Fruit fly (Drosophila melanogaster) whole organism, embryonic: ENCODE data around the gene Tre1.

Source experiments
- CG11504 ChIP-seq: fragments of 200-800 bp; sonication (Bioruptor generic); optimal IDR thresholded peaks from 3 replicates; lab custom pipeline; 2019; ENCODE audit warnings: missing biosample characterization, mild to moderate bottlenecking, missing genetic modification characterization, moderate library complexity
- CG12299 ChIP-seq: fragments of 200-800 bp; sonication (Bioruptor generic); optimal IDR thresholded peaks from 2 replicates; lab custom pipeline; 2018; ENCODE audit warnings: missing biosample characterization, mild to moderate bottlenecking, missing genetic modification characterization
- CG1233 ChIP-seq: fragments of 200-800 bp; sonication (Bioruptor generic); optimal IDR thresholded peaks from 4 replicates; lab custom pipeline; 2018; ENCODE audit warnings: missing biosample characterization, mild to moderate bottlenecking, missing genetic modification characterization
- CG13624 ChIP-seq: fragments of 200-800 bp; sonication (Bioruptor generic); optimal IDR thresholded peaks from 2 replicates; lab custom pipeline; 2016; ENCODE audit warnings: missing biosample characterization, missing genetic modification characterization
- CG14710 ChIP-seq: fragments of 200-800 bp; sonication (Bioruptor generic); optimal IDR thresholded peaks from 3 replicates; lab custom pipeline; 2019; ENCODE audit warnings: missing biosample characterization, mild to moderate bottlenecking, missing genetic modification characterization, moderate library complexity
- CG15696 ChIP-seq: fragments of 200-800 bp; sonication (Bioruptor generic); optimal IDR thresholded peaks from 2 replicates; lab custom pipeline; 2019; ENCODE audit warnings: missing biosample characterization, mild to moderate bottlenecking, missing genetic modification characterization, moderate library complexity
- CG16779 ChIP-seq: fragments of 200-800 bp; sonication (Bioruptor generic); IDR thresholded peaks from 2 replicates; pipeline ENCODE4 v1.3.6; 2022; ENCODE audit warnings: missing biosample characterization, missing genetic modification characterization
- CG1832 ChIP-seq: fragments of 200-800 bp; sonication (Bioruptor generic); optimal IDR thresholded peaks from 2 replicates; lab custom pipeline; 2017; ENCODE audit warnings: missing biosample characterization, mild to moderate bottlenecking, missing genetic modification characterization, inconsistent platforms
- CG2129 ChIP-seq: fragments of 200-800 bp; sonication (Bioruptor generic); IDR thresholded peaks from 2 replicates; pipeline ENCODE4 v1.3.6; 2022; ENCODE audit warnings: missing biosample characterization, missing genetic modification characterization; ENCODE audit not compliant: partially characterized antibody
- CG30403 ChIP-seq: fragments of 200-800 bp; sonication (Bioruptor generic); optimal IDR thresholded peaks from 3 replicates; lab custom pipeline; 2016; ENCODE audit warnings: missing biosample characterization, missing genetic modification characterization
- CG32772 ChIP-seq: fragments of 200-800 bp; sonication (Bioruptor generic); IDR thresholded peaks from 2 replicates; pipeline ENCODE4 v1.3.6; 2022; ENCODE audit warnings: missing biosample characterization, missing genetic modification characterization
- CG43689 ChIP-seq: fragments of 200-800 bp; sonication (Bioruptor generic); IDR thresholded peaks from 2 replicates; pipeline ENCODE4 v1.3.6; 2022; ENCODE audit warnings: missing biosample characterization, missing genetic modification characterization
- CG4617 ChIP-seq: fragments of 200-800 bp; sonication (Bioruptor generic); optimal IDR thresholded peaks from 3 replicates; lab custom pipeline; 2016; ENCODE audit warnings: missing biosample characterization, missing genetic modification characterization, borderline replicate concordance
- CG7745 ChIP-seq: fragments of 200-800 bp; sonication (Bioruptor generic); optimal IDR thresholded peaks from 2 replicates; lab custom pipeline; 2018; ENCODE audit warnings: missing biosample characterization, mild to moderate bottlenecking, missing genetic modification characterization, moderate library complexity
- CG7786 ChIP-seq: fragments of 200-800 bp; sonication (Bioruptor generic); optimal IDR thresholded peaks from 2 replicates; lab custom pipeline; 2016; ENCODE audit warnings: missing biosample characterization, missing genetic modification characterization
- CG8281 ChIP-seq: fragments of 200-800 bp; sonication (Bioruptor generic); optimal IDR thresholded peaks from 2 replicates; lab custom pipeline; 2018; ENCODE audit warnings: missing biosample characterization, mild to moderate bottlenecking, missing genetic modification characterization, moderate library complexity
- CG8290 ChIP-seq, 3 experiments: fragments of 200-800 bp; sonication (Bioruptor generic); optimal IDR thresholded peaks; 2 replicates each; lab custom pipeline; 2016 to 2019; ENCODE audit warnings: missing biosample characterization in 3 of 3, missing genetic modification characterization in 3 of 3, mild to moderate bottlenecking in 2 of 3, moderate library complexity in 1 of 3
- CG9727 ChIP-seq: fragments of 200-800 bp; sonication (Bioruptor generic); optimal IDR thresholded peaks from 3 replicates; lab custom pipeline; 2017; ENCODE audit warnings: missing biosample characterization, mild to moderate bottlenecking, missing genetic modification characterization
- Deaf1 ChIP-seq: fragments of 200-800 bp; optimal IDR thresholded peaks from 3 replicates; lab custom pipeline; 2019; ENCODE audit warnings: missing biosample characterization, mild to moderate bottlenecking, missing genetic modification characterization, moderate library complexity
- Dip2 ChIP-seq: fragments of 200-800 bp; sonication (Bioruptor generic); IDR thresholded peaks from 2 replicates; pipeline ENCODE4 v1.3.6; 2022; ENCODE audit warnings: missing biosample characterization, missing genetic modification characterization
- Drgx ChIP-seq: fragments of 200-800 bp; sonication (Bioruptor generic); IDR thresholded peaks from 2 replicates; pipeline ENCODE4 v1.3.6; 2022; ENCODE audit warnings: missing biosample characterization, missing genetic modification characterization
- E2f1 ChIP-seq: fragments of 200-800 bp; sonication (Bioruptor generic); IDR thresholded peaks from 2 replicates; pipeline ENCODE4 v1.3.6; 2022; ENCODE audit warnings: missing biosample characterization, missing genetic modification characterization
- Elba2 ChIP-seq: fragments of 200-800 bp; sonication (Bioruptor generic); optimal IDR thresholded peaks from 3 replicates; lab custom pipeline; 2016; ENCODE audit warnings: missing biosample characterization, missing genetic modification characterization
- Fer2 ChIP-seq: fragments of 200-800 bp; sonication (Bioruptor generic); optimal IDR thresholded peaks from 2 replicates; lab custom pipeline; 2018; ENCODE audit warnings: missing biosample characterization, mild to moderate bottlenecking, missing genetic modification characterization, moderate library complexity
- H15 ChIP-seq: fragments of 200-800 bp; sonication (Bioruptor generic); IDR thresholded peaks from 3 replicates; pipeline ENCODE4 v1.3.6; 2022; ENCODE audit warnings: missing biosample characterization, missing genetic modification characterization
- HLH54F ChIP-seq: fragments of 200-800 bp; sonication (Bioruptor generic); optimal IDR thresholded peaks from 3 replicates; lab custom pipeline; 2016; ENCODE audit warnings: missing biosample characterization, missing genetic modification characterization
- Hr3 ChIP-seq: fragments of 200-800 bp; sonication (Bioruptor generic); optimal IDR thresholded peaks from 3 replicates; lab custom pipeline; 2016; ENCODE audit warnings: missing biosample characterization, missing genetic modification characterization
- Lhr ChIP-seq: fragments of 200-800 bp; sonication (Bioruptor generic); optimal IDR thresholded peaks from 3 replicates; lab custom pipeline; 2017; ENCODE audit warnings: mild to moderate bottlenecking, missing biosample characterization, missing genetic modification reagents, missing genetic modification characterization
- Meics ChIP-seq: fragments of 200-800 bp; sonication (Bioruptor generic); optimal IDR thresholded peaks from 2 replicates; lab custom pipeline; 2017; ENCODE audit warnings: missing biosample characterization, mild to moderate bottlenecking, missing genetic modification characterization
- Mes4 ChIP-seq: fragments of 200-800 bp; sonication (Bioruptor generic); optimal IDR thresholded peaks from 2 replicates; lab custom pipeline; 2016; ENCODE audit warnings: missing biosample characterization, missing genetic modification characterization
- Myb ChIP-seq: fragments of 200-800 bp; sonication (Bioruptor generic); optimal IDR thresholded peaks from 2 replicates; lab custom pipeline; 2016; ENCODE audit warnings: missing biosample characterization, missing genetic modification characterization
- Oaz ChIP-seq: fragments of 200-800 bp; sonication (Bioruptor generic); IDR thresholded peaks from 2 replicates; pipeline ENCODE4 v1.3.6; 2022; ENCODE audit warnings: missing biosample characterization, missing genetic modification characterization
- Six4 ChIP-seq: fragments of 200-800 bp; sonication (Bioruptor generic); optimal IDR thresholded peaks from 2 replicates; lab custom pipeline; 2016; ENCODE audit warnings: missing biosample characterization, missing genetic modification characterization
- ato ChIP-seq: fragments of 200-800 bp; sonication (Bioruptor generic); IDR thresholded peaks from 2 replicates; pipeline ENCODE4 v1.3.6; 2022; ENCODE audit warnings: missing biosample characterization, missing genetic modification characterization; ENCODE audit not compliant: partially characterized antibody
- br ChIP-seq: fragments of >200 bp; optimal IDR thresholded peaks from 2 replicates; lab custom pipeline; 2017
- cas ChIP-seq: fragments of 200-800 bp; sonication (Bioruptor generic); IDR thresholded peaks from 2 replicates; pipeline ENCODE4 v1.3.6; 2022; ENCODE audit warnings: missing biosample characterization, missing genetic modification characterization
- caup ChIP-seq: fragments of 200-800 bp; sonication (Bioruptor generic); optimal IDR thresholded peaks from 3 replicates; lab custom pipeline; 2017; ENCODE audit warnings: missing biosample characterization, mild to moderate bottlenecking, missing genetic modification characterization, moderate library complexity; ENCODE audit not compliant: severe bottlenecking
- ewg ChIP-seq: fragments of 200-800 bp; sonication (Bioruptor generic); optimal IDR thresholded peaks from 3 replicates; lab custom pipeline; 2017; ENCODE audit warnings: mild to moderate bottlenecking, missing biosample characterization, missing genetic modification reagents, missing genetic modification characterization
- fru ChIP-seq: fragments of >200 bp; optimal IDR thresholded peaks from 2 replicates; lab custom pipeline; 2017
- ftz-f1 ChIP-seq: fragments of 200-800 bp; sonication (Bioruptor generic); optimal IDR thresholded peaks from 2 replicates; lab custom pipeline; 2016; ENCODE audit warnings: missing biosample characterization, missing genetic modification characterization
- fu2 ChIP-seq: fragments of 200-800 bp; sonication (Bioruptor generic); optimal IDR thresholded peaks from 2 replicates; lab custom pipeline; 2016; ENCODE audit warnings: missing biosample characterization, missing genetic modification characterization
- gsb-n ChIP-seq: fragments of 200-800 bp; sonication (Bioruptor generic); optimal IDR thresholded peaks from 3 replicates; lab custom pipeline; 2018; ENCODE audit warnings: missing biosample characterization, mild to moderate bottlenecking, missing genetic modification characterization
- hth ChIP-seq: fragments of >200 bp; optimal IDR thresholded peaks from 2 replicates; lab custom pipeline; 2017; ENCODE audit warnings: inconsistent platforms
- ind ChIP-seq: fragments of 200-800 bp; sonication (Bioruptor generic); optimal IDR thresholded peaks from 3 replicates; lab custom pipeline; 2016; ENCODE audit warnings: missing biosample characterization, missing genetic modification characterization
- knrl ChIP-seq: fragments of 200-800 bp; sonication (Bioruptor generic); IDR thresholded peaks from 3 replicates; pipeline ENCODE4 v1.3.6; 2022; ENCODE audit warnings: missing biosample characterization, missing genetic modification characterization; ENCODE audit not compliant: partially characterized antibody
- org-1 ChIP-seq: fragments of 200-800 bp; sonication (Bioruptor generic); optimal IDR thresholded peaks from 2 replicates; lab custom pipeline; 2017; ENCODE audit warnings: missing biosample characterization, missing genetic modification characterization
- pfk ChIP-seq: fragments of 200-800 bp; sonication (Bioruptor generic); optimal IDR thresholded peaks from 2 replicates; lab custom pipeline; 2018; ENCODE audit warnings: missing biosample characterization, mild to moderate bottlenecking, missing genetic modification characterization, moderate library complexity
- ro ChIP-seq: fragments of 200-800 bp; sonication (Bioruptor generic); IDR thresholded peaks from 2 replicates; pipeline ENCODE4 v1.3.6; 2022; ENCODE audit warnings: missing biosample characterization, missing genetic modification characterization
- sens ChIP-seq: fragments of 200-800 bp; sonication (Bioruptor generic); peaks from one replicate; lab custom pipeline; 2016; ENCODE audit warnings: missing biosample characterization, missing genetic modification characterization
- stwl ChIP-seq: fragments of 200-800 bp; sonication (Bioruptor generic); optimal IDR thresholded peaks from 3 replicates; lab custom pipeline; 2018; ENCODE audit warnings: missing biosample characterization, mild to moderate bottlenecking, missing genetic modification characterization, moderate library complexity
- sug ChIP-seq: fragments of 200-800 bp; optimal IDR thresholded peaks from 2 replicates; lab custom pipeline; 2019; ENCODE audit warnings: missing biosample characterization, mild to moderate bottlenecking, missing genetic modification characterization, moderate library complexity

Tre1 gene

dm6 chrX:5698087-5698727, 18.4 kb upstream of the Tre1 start, which contains the start of gene AdamTS-B (continued):
- TF ChIP-seq CG1832 (GFP tag; lab: Kevin White, UChicago) (no peak), HLH54F (peak; percentile 14), ro (no peak), ind (peak; percentile 41), CG16779 (no peak), CG4617 (GFP tag; lab: Kevin White, UChicago) (no peak), CG1233 (peak; percentile 49), fru (lab: Kevin White, UChicago) (no peak), CG15696 (tag; lab: Kevin White, UChicago) (peak; percentile 40), hth (no peak), knrl (GFP tag; lab: Robert Waterston, UW) (no peak), gsb-n (tag; lab: Kevin White, UChicago) (peak; percentile 32), sug (tag; lab: Kevin White, UChicago) (peak; percentile 9), cas (GFP tag; lab: Robert Waterston, UW) (no peak), pfk (GFP tag; lab: Kevin White, UChicago) (no peak), E2f1 (GFP tag; lab: Robert Waterston, UW) (peak; percentile 37; the same call in 1 of the 2 replicates), caup (peak; percentile 9), CG7786 (GFP tag; lab: Kevin White, UChicago) (no peak), CG9727 (GFP tag; lab: Kevin White, UChicago) (peak; percentile 40), Meics (peak; percentile 62), br (lab: Kevin White, UChicago) (no peak), Fer2 (no peak), Six4 (no peak), Deaf1 (tag; lab: Kevin White, UChicago) (no peak), Myb (GFP tag; lab: Kevin White, UChicago) (no peak), sens (GFP tag; lab: Kevin White, UChicago) (peak; percentile 88), Lhr (GFP tag; lab: Kevin White, UChicago) (no peak), CG14710 (tag; lab: Kevin White, UChicago) (peak; percentile 30), Dip2 (GFP tag; lab: Robert Waterston, UW) (no peak), Hr3 (GFP tag; lab: Kevin White, UChicago) (peak; percentile 38), Oaz (GFP tag; lab: Robert Waterston, UW) (no peak), ewg (GFP tag; lab: Kevin White, UChicago) (peak; percentile 8), CG13624 (GFP tag; lab: Kevin White, UChicago) (no peak), CG7745 (tag; lab: Kevin White, UChicago) (no peak), ato (GFP tag; lab: Robert Waterston, UW) (no peak), CG8290 (GFP tag; optimal IDR thresholded peaks at IDR 0.05; lab: Kevin White, UChicago) (peak; percentile 47), CG8290 (tag; optimal IDR thresholded peaks at IDR 0.05; lab: Kevin White, UChicago) (no peak), CG43689 (no peak), Elba2 (GFP tag; lab: Kevin White, UChicago) (peak; percentile 13), fu2 (no peak), H15 (GFP tag; lab: Robert Waterston, UW) (no peak), CG12299 (tag; lab: Kevin White, UChicago) (no peak), org-1 (GFP tag; lab: Kevin White, UChicago) (peak; percentile 57), Drgx (GFP tag; lab: Robert Waterston, UW) (no peak; the same call in 1 of the 2 replicates), CG30403 (peak; percentile 65), Mes4 (GFP tag; lab: Kevin White, UChicago) (no peak), CG11504 (tag; lab: Kevin White, UChicago) (peak; percentile 69), CG2129 (GFP tag; lab: Robert Waterston, UW) (no peak), ftz-f1 (no peak), CG32772 (GFP tag; lab: Robert Waterston, UW) (no peak), stwl (tag; lab: Kevin White, UChicago) (no peak), CG8281 (peak; percentile 21)
